Fruit fly (Drosophila melanogaster) Kc167 (cell line): ENCODE results near the gene CheB38a.

ENCODE experiments used
- Myc ChIP-seq: fragments of >200 bp; optimal IDR thresholded peaks from 2 replicates; lab custom pipeline; 2017; ENCODE audit warnings: missing external identifiers
- Sin3A ChIP-seq: fragments of >200 bp; optimal IDR thresholded peaks from 2 replicates; lab custom pipeline; 2018; ENCODE audit warnings: missing external identifiers
- h ChIP-seq: fragments of >200 bp; optimal IDR thresholded peaks from 3 replicates; lab custom pipeline; 2018; ENCODE audit warnings: missing external identifiers
- insv ChIP-seq: fragments of >200 bp; optimal IDR thresholded peaks from 3 replicates; lab custom pipeline; 2018; ENCODE audit warnings: missing external identifiers
- psq ChIP-seq: fragments of >200 bp; optimal IDR thresholded peaks from 2 replicates; lab custom pipeline; 2017; ENCODE audit warnings: missing external identifiers
- ttk ChIP-seq: sonication (Bioruptor generic); optimal IDR thresholded peaks from 2 replicates; lab custom pipeline; 2017; ENCODE audit warnings: missing external identifiers

DNA sequence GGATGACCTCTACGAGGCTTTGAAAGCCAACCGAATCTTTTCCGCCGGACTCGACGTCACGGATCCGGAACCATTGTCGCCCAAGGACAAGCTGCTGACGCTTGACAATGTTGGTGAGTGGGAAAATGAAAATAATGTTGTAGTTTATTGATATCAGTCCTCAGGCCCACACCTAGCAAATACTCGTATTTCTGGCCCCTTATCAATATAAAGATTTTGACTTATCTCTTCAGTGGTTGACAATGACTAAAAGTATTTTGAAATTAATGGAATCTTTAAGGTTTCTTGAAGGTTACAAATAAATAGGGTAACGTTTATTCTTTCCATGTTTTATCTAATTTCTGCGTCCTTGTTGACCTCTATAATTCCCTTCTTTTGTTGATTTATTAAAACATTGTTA is 8.7 kb upstream of the CheB38a start:
- no peak for TF ChIP-seq h
- TF ChIP-seq psq (lab: Kevin White, UChicago) = no peak
- no peak for TF ChIP-seq Sin3A (lab: Kevin White, UChicago)
- TF ChIP-seq ttk (lab: Kevin White, UChicago) = no peak
- TF ChIP-seq insv = no peak
- no peak for TF ChIP-seq Myc (lab: Kevin White, UChicago)
